Worm (Caenorhabditis elegans): ENCODE measurements around the gene srd-9.

DNA sequence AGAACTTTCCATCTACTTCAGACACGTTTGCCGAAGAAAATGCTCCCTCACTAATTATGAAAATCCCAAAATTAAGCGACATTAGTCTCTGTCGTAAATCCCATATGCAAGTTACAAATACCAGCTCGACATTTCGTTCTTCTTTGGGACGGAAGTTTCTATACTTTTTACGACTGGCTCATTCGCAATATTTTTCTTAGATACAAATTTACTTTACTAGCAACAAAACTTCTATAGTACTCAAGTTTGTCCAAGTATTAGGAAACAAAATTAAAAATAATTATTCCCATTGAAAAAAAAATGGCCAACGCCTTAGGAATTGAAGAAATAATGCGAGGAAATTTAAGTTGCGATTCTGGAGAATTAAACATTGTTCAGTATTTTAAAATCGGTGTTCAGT is 20.6 kb upstream of the srd-9 start, which contains the start of gene srg-26:
- TF ChIP-seq pha-4 (tag; optimal IDR thresholded peaks at IDR 0.05) (no peak), ama-1 (optimal IDR thresholded peaks at IDR 0.05) (no peak), madf-2 (tag; optimal IDR thresholded peaks at IDR 0.05) (no peak), pqm-1 (tag; optimal IDR thresholded peaks at IDR 0.05) (no peak), pag-3 (tag; optimal IDR thresholded peaks at IDR 0.05; ENCODE audit: borderline replicate concordance) (no peak), elt-2 (tag; optimal IDR thresholded peaks at IDR 0.05) (no peak), ceh-30 (tag; optimal IDR thresholded peaks at IDR 0.05) (no peak), hlh-13 (GFP tag; optimal IDR thresholded peaks at IDR 0.05) (no peak), ceh-2 (tag; optimal IDR thresholded peaks at IDR 0.05) (no peak), dve-1 (tag; optimal IDR thresholded peaks at IDR 0.05) (no peak), ceh-19 (GFP tag; optimal IDR thresholded peaks at IDR 0.05) (no peak)
